Worm (Caenorhabditis elegans) whole organism, early embryonic: ENCODE results near the gene memi-1.

Experiments
- B0310.2 ChIP-seq: sonication (generic microtip); optimal IDR thresholded peaks from 2 replicates; lab custom pipeline; 2016; ENCODE audit warnings: mild to moderate bottlenecking, missing genetic modification characterization, missing compliant biosample characterization
- ama-1 ChIP-seq: fragments of 150-350 bp; optimal IDR thresholded peaks from 2 replicates; lab custom pipeline; 2014
- hmg-4 ChIP-seq: fragments of 200-800 bp; sonication (Bioruptor generic); optimal IDR thresholded peaks from 2 replicates; lab custom pipeline; 2018; ENCODE audit warnings: mild to moderate bottlenecking, missing genetic modification characterization, missing compliant biosample characterization
- hnd-1 ChIP-seq: sonication (generic microtip); optimal IDR thresholded peaks from 2 replicates; lab custom pipeline; 2016; ENCODE audit warnings: missing genetic modification characterization, missing compliant biosample characterization

DNA sequence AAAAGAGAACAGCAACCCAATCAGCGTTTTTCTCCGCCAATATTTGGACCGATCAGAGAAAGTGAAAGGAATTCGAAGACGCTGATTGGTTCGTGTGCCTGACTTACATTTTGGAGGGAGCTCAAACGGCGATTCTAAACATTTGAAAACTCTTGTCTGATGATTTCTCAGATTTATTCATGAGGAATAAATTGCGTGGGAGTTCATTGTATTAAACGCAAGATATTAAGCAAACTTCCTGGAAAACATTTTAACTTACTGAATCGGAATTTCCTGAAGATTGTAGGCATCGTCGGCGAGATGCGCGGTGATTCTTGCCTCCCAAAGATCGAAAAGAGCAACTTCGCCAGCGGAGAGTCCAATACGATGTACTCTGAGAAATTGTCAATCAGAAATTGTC is 35.7 kb downstream of the memi-1 start, which contains the start of gene K08F11.1:
- TF ChIP-seq B0310.2 = no peak
- TF ChIP-seq hnd-1 = no peak
- TF ChIP-seq ama-1 (lab: Kevin White, UChicago) = no peak
- TF ChIP-seq hmg-4 = no peak
